Fruit fly (Drosophila melanogaster) whole organism, embryonic: ENCODE results near the gene CG7006.
A peak's percentile ranks its signal among the peaks of the same experiment; 100 is the strongest.

Source experiments
- Bteb2 ChIP-seq: fragments of 200-800 bp; sonication (Bioruptor generic); optimal IDR thresholded peaks from 2 replicates; lab custom pipeline; 2016; ENCODE audit warnings: missing biosample characterization, missing genetic modification characterization
- C15 ChIP-seq: fragments of 200-800 bp; sonication (Bioruptor generic); IDR thresholded peaks from 3 replicates; pipeline ENCODE4 v1.3.6; 2022; ENCODE audit warnings: missing biosample characterization, missing genetic modification characterization
- CG10321 ChIP-seq: fragments of 200-800 bp; sonication (Bioruptor generic); IDR thresholded peaks from 2 replicates; pipeline ENCODE4 v1.3.6; 2022; ENCODE audit warnings: missing biosample characterization, missing genetic modification characterization
- CG10979 ChIP-seq: fragments of 200-800 bp; sonication (Bioruptor generic); optimal IDR thresholded peaks from 2 replicates; lab custom pipeline; 2018; ENCODE audit warnings: missing biosample characterization, mild to moderate bottlenecking, missing genetic modification characterization, moderate library complexity
- CG11093 ChIP-seq: fragments of 200-800 bp; sonication (Bioruptor generic); IDR thresholded peaks from 3 replicates; pipeline ENCODE4 v1.3.6; 2022; ENCODE audit warnings: missing biosample characterization, missing genetic modification characterization
- CG11504 ChIP-seq: fragments of 200-800 bp; sonication (Bioruptor generic); optimal IDR thresholded peaks from 3 replicates; lab custom pipeline; 2019; ENCODE audit warnings: missing biosample characterization, mild to moderate bottlenecking, missing genetic modification characterization, moderate library complexity
- CG12769 ChIP-seq: fragments of 200-800 bp; sonication (Bioruptor generic); optimal IDR thresholded peaks from 2 replicates; lab custom pipeline; 2019; ENCODE audit warnings: missing biosample characterization, mild to moderate bottlenecking, missing genetic modification characterization, moderate library complexity
- CG12942 ChIP-seq: fragments of 200-800 bp; sonication (Bioruptor generic); optimal IDR thresholded peaks from 3 replicates; lab custom pipeline; 2016; ENCODE audit warnings: missing biosample characterization, missing genetic modification characterization
- CG16779 ChIP-seq: fragments of 200-800 bp; sonication (Bioruptor generic); IDR thresholded peaks from 2 replicates; pipeline ENCODE4 v1.3.6; 2022; ENCODE audit warnings: missing biosample characterization, missing genetic modification characterization
- CG2889 ChIP-seq: fragments of 200-800 bp; sonication (Bioruptor generic); IDR thresholded peaks from 3 replicates; pipeline ENCODE4 v1.3.6; 2022; ENCODE audit warnings: missing biosample characterization, missing genetic modification characterization
- CG31441 ChIP-seq: fragments of 200-800 bp; sonication (Bioruptor generic); IDR thresholded peaks from 2 replicates; pipeline ENCODE4 v1.3.6; 2022; ENCODE audit warnings: missing biosample characterization, missing genetic modification characterization
- CG32532 ChIP-seq: fragments of 200-800 bp; sonication (Bioruptor generic); IDR thresholded peaks from 2 replicates; pipeline ENCODE4 v1.3.6; 2022; ENCODE audit warnings: missing biosample characterization, missing genetic modification characterization
- CG3847 ChIP-seq: fragments of 200-800 bp; sonication (Bioruptor generic); IDR thresholded peaks from 2 replicates; pipeline ENCODE4 v1.3.6; 2022; ENCODE audit warnings: missing biosample characterization, missing genetic modification characterization
- CG5245 ChIP-seq: fragments of 200-800 bp; sonication (Bioruptor generic); optimal IDR thresholded peaks from 3 replicates; lab custom pipeline; 2016; ENCODE audit warnings: missing biosample characterization, missing genetic modification characterization
- CG7357 ChIP-seq: fragments of 200-800 bp; sonication (Bioruptor generic); IDR thresholded peaks from 3 replicates; pipeline ENCODE4 v1.3.6; 2022; ENCODE audit warnings: missing biosample characterization, missing genetic modification characterization
- CG7786 ChIP-seq: fragments of 200-800 bp; sonication (Bioruptor generic); optimal IDR thresholded peaks from 2 replicates; lab custom pipeline; 2016; ENCODE audit warnings: missing biosample characterization, missing genetic modification characterization
- CG7963 ChIP-seq: fragments of 200-800 bp; sonication (Bioruptor generic); IDR thresholded peaks from 3 replicates; pipeline ENCODE4 v1.3.6; 2022; ENCODE audit warnings: missing biosample characterization, missing genetic modification characterization; ENCODE audit not compliant: partially characterized antibody
- CG8765 ChIP-seq: fragments of 200-800 bp; sonication (Bioruptor generic); IDR thresholded peaks from 2 replicates; pipeline ENCODE4 v1.3.6; 2022; ENCODE audit warnings: missing biosample characterization, missing genetic modification characterization
- CG8924 ChIP-seq: fragments of 200-800 bp; optimal IDR thresholded peaks from 3 replicates; lab custom pipeline; 2019; ENCODE audit warnings: missing biosample characterization, mild to moderate bottlenecking, missing genetic modification characterization, moderate library complexity
- CG9215 ChIP-seq: fragments of 200-800 bp; sonication (Bioruptor generic); IDR thresholded peaks from 2 replicates; pipeline ENCODE4 v1.3.6; 2022; ENCODE audit warnings: missing biosample characterization, missing genetic modification characterization
- CG9797 ChIP-seq: fragments of 200-800 bp; sonication (Bioruptor generic); optimal IDR thresholded peaks from 3 replicates; lab custom pipeline; 2018; ENCODE audit warnings: missing biosample characterization, mild to moderate bottlenecking, missing genetic modification characterization
- CG9932 ChIP-seq: fragments of 200-800 bp; sonication (Bioruptor generic); IDR thresholded peaks from 2 replicates; pipeline ENCODE4 v1.3.6; 2022; ENCODE audit warnings: missing biosample characterization, missing genetic modification characterization
- D19A ChIP-seq: fragments of 200-800 bp; optimal IDR thresholded peaks from 3 replicates; lab custom pipeline; 2019; ENCODE audit warnings: missing biosample characterization, mild to moderate bottlenecking, missing genetic modification characterization, moderate library complexity
- Drgx ChIP-seq: fragments of 200-800 bp; sonication (Bioruptor generic); IDR thresholded peaks from 2 replicates; pipeline ENCODE4 v1.3.6; 2022; ENCODE audit warnings: missing biosample characterization, missing genetic modification characterization
- Ets97D ChIP-seq: fragments of 200-800 bp; sonication (Bioruptor generic); optimal IDR thresholded peaks from 3 replicates; lab custom pipeline; 2016; ENCODE audit warnings: missing biosample characterization, missing genetic modification characterization
- Fer3 ChIP-seq: fragments of 200-800 bp; sonication (Bioruptor generic); optimal IDR thresholded peaks from 2 replicates; lab custom pipeline; 2018; ENCODE audit warnings: missing biosample characterization, mild to moderate bottlenecking, missing genetic modification characterization, moderate library complexity
- HLHmδ ChIP-seq: fragments of 200-800 bp; sonication (Bioruptor generic); optimal IDR thresholded peaks from 2 replicates; lab custom pipeline; 2018; ENCODE audit warnings: missing biosample characterization, mild to moderate bottlenecking, missing genetic modification characterization, moderate library complexity
- Hr39 ChIP-seq: fragments of >200 bp; optimal IDR thresholded peaks from 2 replicates; lab custom pipeline; 2017
- Rfx ChIP-seq: fragments of 200-800 bp; sonication (Bioruptor generic); IDR thresholded peaks from 2 replicates; pipeline ENCODE4 v1.3.6; 2022; ENCODE audit warnings: missing biosample characterization, missing genetic modification characterization
- Xrp1 ChIP-seq: fragments of 200-800 bp; sonication (Bioruptor generic); IDR thresholded peaks from 2 replicates; pipeline ENCODE4 v1.3.6; 2022; ENCODE audit warnings: missing biosample characterization, missing genetic modification characterization
- ac ChIP-seq: fragments of 200-800 bp; sonication (Bioruptor generic); optimal IDR thresholded peaks from 3 replicates; lab custom pipeline; 2017; ENCODE audit warnings: missing biosample characterization, mild to moderate bottlenecking, missing genetic modification characterization
- aop ChIP-seq: fragments of 200-800 bp; sonication (Bioruptor generic); IDR thresholded peaks from 2 replicates; pipeline ENCODE4 v1.3.6; 2022; ENCODE audit warnings: missing biosample characterization, missing genetic modification characterization
- ara ChIP-seq: fragments of 200-800 bp; sonication (Bioruptor generic); IDR thresholded peaks from 2 replicates; pipeline ENCODE4 v1.3.6; 2022; ENCODE audit warnings: missing biosample characterization, missing genetic modification characterization
- ato ChIP-seq: fragments of 200-800 bp; sonication (Bioruptor generic); IDR thresholded peaks from 2 replicates; pipeline ENCODE4 v1.3.6; 2022; ENCODE audit warnings: missing biosample characterization, missing genetic modification characterization; ENCODE audit not compliant: partially characterized antibody
- bab2 ChIP-seq: fragments of 200-800 bp; sonication (Bioruptor generic); optimal IDR thresholded peaks from 2 replicates; lab custom pipeline; 2016; ENCODE audit warnings: missing biosample characterization, missing genetic modification characterization
- bsh ChIP-seq, 2 experiments: fragments of 200-800 bp; sonication (Bioruptor generic); optimal IDR thresholded peaks; 2 replicates each; lab custom pipeline; 2017 to 2018; ENCODE audit warnings: mild to moderate bottlenecking in 2 of 2, missing biosample characterization in 2 of 2, missing genetic modification characterization in 2 of 2, moderate library complexity in 1 of 2
- dmrt11E ChIP-seq: fragments of 200-800 bp; sonication (Bioruptor generic); optimal IDR thresholded peaks from 3 replicates; lab custom pipeline; 2018; ENCODE audit warnings: missing biosample characterization, mild to moderate bottlenecking, missing genetic modification characterization, moderate library complexity
- exex ChIP-seq: fragments of 200-800 bp; sonication (Bioruptor generic); optimal IDR thresholded peaks from 4 replicates; lab custom pipeline; 2018; ENCODE audit warnings: missing biosample characterization, mild to moderate bottlenecking, missing genetic modification characterization, moderate library complexity
- gce ChIP-seq: fragments of 200-800 bp; sonication (Bioruptor generic); IDR thresholded peaks from 3 replicates; pipeline ENCODE4 v1.3.6; 2022; ENCODE audit warnings: missing biosample characterization, missing genetic modification characterization
- gsb ChIP-seq: fragments of 200-800 bp; sonication (Bioruptor generic); IDR thresholded peaks from 2 replicates; pipeline ENCODE4 v1.3.6; 2022; ENCODE audit warnings: missing biosample characterization, missing genetic modification characterization
- h ChIP-seq: fragments of >200 bp; optimal IDR thresholded peaks from 2 replicates; lab custom pipeline; 2017
- inv ChIP-seq: fragments of 200-800 bp; sonication (Bioruptor generic); IDR thresholded peaks from 2 replicates; pipeline ENCODE4 v1.3.6; 2022; ENCODE audit warnings: missing biosample characterization, missing genetic modification characterization; ENCODE audit not compliant: partially characterized antibody
- jigr1 ChIP-seq: fragments of 200-800 bp; sonication (Bioruptor generic); IDR thresholded peaks from 3 replicates; pipeline ENCODE4 v1.3.6; 2022; ENCODE audit warnings: missing biosample characterization, missing genetic modification characterization
- lov ChIP-seq, 2 experiments: fragments of 200-800 bp in 1 of 2; fragments of >200 bp in 1 of 2; sonication (Bioruptor generic) in 1 of 2; IDR thresholded peaks in 1 of 2; optimal IDR thresholded peaks in 1 of 2; 2 replicates in 1 of 2; 3 replicates in 1 of 2; pipeline versions ENCODE4 v1.3.6 to Lab custom; 2017 to 2022; ENCODE audit warnings: missing biosample characterization in 1 of 2, missing genetic modification characterization in 1 of 2
- mirr ChIP-seq: fragments of 200-800 bp; sonication (Bioruptor generic); optimal IDR thresholded peaks from 3 replicates; lab custom pipeline; 2018; ENCODE audit warnings: missing biosample characterization, mild to moderate bottlenecking, missing genetic modification characterization
- nom ChIP-seq: fragments of 200-800 bp; sonication (Bioruptor generic); optimal IDR thresholded peaks from 2 replicates; lab custom pipeline; 2017; ENCODE audit warnings: missing biosample characterization, missing genetic modification characterization, mild to moderate bottlenecking, moderate library complexity, missing genetic modification reagents
- pita ChIP-seq: fragments of 200-800 bp; sonication (Bioruptor generic); optimal IDR thresholded peaks from 2 replicates; lab custom pipeline; 2017; ENCODE audit warnings: missing biosample characterization, mild to moderate bottlenecking, missing genetic modification characterization
- row ChIP-seq: fragments of 200-800 bp; sonication (Bioruptor generic); IDR thresholded peaks from 3 replicates; pipeline ENCODE4 v1.3.6; 2022; ENCODE audit warnings: missing biosample characterization, missing genetic modification characterization
- schlank ChIP-seq: fragments of 200-800 bp; sonication (Bioruptor generic); optimal IDR thresholded peaks from 2 replicates; lab custom pipeline; 2018; ENCODE audit warnings: missing biosample characterization, mild to moderate bottlenecking, missing genetic modification characterization
- usp ChIP-seq: fragments of >200 bp; optimal IDR thresholded peaks from 2 replicates; lab custom pipeline; 2017; ENCODE audit warnings: missing biosample characterization, missing genetic modification characterization
- z ChIP-seq: fragments of 200-800 bp; sonication (Bioruptor generic); IDR thresholded peaks from 3 replicates; pipeline ENCODE4 v1.3.6; 2022; ENCODE audit warnings: missing biosample characterization, missing genetic modification characterization

Gene CG7006

DNA sequence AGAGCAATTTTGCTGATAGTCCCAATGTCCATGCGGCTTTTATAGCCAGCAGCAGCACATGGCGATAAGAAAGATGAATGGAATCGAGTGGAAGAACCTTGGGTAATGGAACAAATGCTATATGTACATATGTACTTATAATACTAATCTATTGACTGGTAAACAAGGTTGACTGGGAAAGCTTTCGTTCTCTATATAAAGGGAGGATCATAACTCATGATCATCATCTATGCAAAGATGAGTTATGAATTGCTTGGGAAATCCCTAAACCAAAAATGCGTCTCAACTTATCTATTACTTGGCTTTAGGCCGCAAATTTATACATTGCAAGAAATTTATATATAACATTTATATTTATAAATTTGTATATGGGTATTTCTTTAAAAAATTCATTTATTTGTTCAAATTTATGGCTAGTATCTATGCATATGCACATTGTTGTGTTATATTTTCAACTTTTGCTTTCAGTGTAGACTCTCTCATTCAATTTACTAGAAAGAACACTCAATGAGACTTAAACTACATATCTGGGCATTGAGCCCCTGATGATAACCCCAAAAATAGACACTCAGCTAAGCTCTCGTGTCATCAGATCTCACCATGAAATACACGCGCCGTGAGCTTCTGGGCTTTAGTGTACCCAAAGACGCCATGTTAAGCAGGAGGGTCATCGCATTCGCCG is 14.4 kb downstream of the CG7006 start, which contains the start of the genes Srg1 and Elal:
TSS of gene Srg1 (minus strand) at position 14 of the 682 bp plus-strand sequence.
TSS of gene Elal (plus strand) at position 632 of the 682 bp plus-strand sequence.
- no peak for TF ChIP-seq CG11504
- TF ChIP-seq CG8765 (GFP tag; lab: Robert Waterston, UW) = no peak
- no peak for TF ChIP-seq C15 (GFP tag; lab: Robert Waterston, UW)
- TF ChIP-seq exex (tag; lab: Kevin White, UChicago) = no peak
- no peak for TF ChIP-seq jigr1 (GFP tag; lab: Robert Waterston, UW)
- TF ChIP-seq CG5245 (GFP tag; lab: Kevin White, UChicago) = no peak
- no peak for TF ChIP-seq gsb (GFP tag; lab: Robert Waterston, UW)
- TF ChIP-seq CG31441 = no peak
- TF ChIP-seq CG11093 (GFP tag; lab: Robert Waterston, UW) = no peak
- TF ChIP-seq CG32532 (GFP tag; lab: Robert Waterston, UW) = peak; percentile 53; the same call in 1 of the 2 replicates
- TF ChIP-seq lov (optimal IDR thresholded peaks at IDR 0.05; lab: Kevin White, UChicago) = no peak
- TF ChIP-seq lov (GFP tag; IDR thresholded peaks at IDR 0.05; lab: Robert Waterston, UW) = no peak
- TF ChIP-seq gce (GFP tag; lab: Robert Waterston, UW) = no peak
- no peak for TF ChIP-seq Bteb2 (GFP tag; lab: Kevin White, UChicago)
- TF ChIP-seq CG9215 = no peak
- no peak for TF ChIP-seq Fer3
- TF ChIP-seq CG7786 (GFP tag; lab: Kevin White, UChicago) = no peak
- TF ChIP-seq HLHmδ = no peak
- no peak for TF ChIP-seq inv
- TF ChIP-seq CG9797 = no peak
- TF ChIP-seq D19A (tag; lab: Kevin White, UChicago) = no peak
- no peak for TF ChIP-seq CG2889 (GFP tag; lab: Robert Waterston, UW)
- no peak for TF ChIP-seq bab2
- TF ChIP-seq aop (GFP tag; lab: Robert Waterston, UW) = no peak
- TF ChIP-seq CG12769 (tag; lab: Kevin White, UChicago) = no peak
- no peak for TF ChIP-seq Drgx (GFP tag; lab: Robert Waterston, UW)
- no peak for TF ChIP-seq nom (GFP tag; lab: Kevin White, UChicago)
- TF ChIP-seq CG7357 (GFP tag; lab: Robert Waterston, UW) = no peak
- TF ChIP-seq CG10321 (GFP tag; lab: Robert Waterston, UW) = no peak
- TF ChIP-seq CG9932 (GFP tag; lab: Robert Waterston, UW) = no peak
- TF ChIP-seq ato (GFP tag; lab: Robert Waterston, UW) = no peak
- TF ChIP-seq ara (GFP tag; lab: Robert Waterston, UW) = no peak
- TF ChIP-seq Xrp1 (GFP tag; lab: Robert Waterston, UW) = peak; percentile 21; the same call in 1 of the 2 replicates
- no peak for TF ChIP-seq mirr
- TF ChIP-seq dmrt11E = peak; percentile 7
- peak; percentile 5 for TF ChIP-seq CG10979 (tag; lab: Kevin White, UChicago)
- peak; percentile 35 for TF ChIP-seq CG8924 (tag; lab: Kevin White, UChicago)
- no peak for TF ChIP-seq ac
- no peak for TF ChIP-seq usp
- no peak for TF ChIP-seq pita
- TF ChIP-seq CG16779 (GFP tag; lab: Robert Waterston, UW) = no peak
- TF ChIP-seq schlank (tag; lab: Kevin White, UChicago) = no peak
- no peak for TF ChIP-seq CG12942 (GFP tag; lab: Kevin White, UChicago)
- TF ChIP-seq row (GFP tag; lab: Robert Waterston, UW) = peak; percentile 60
- no peak for TF ChIP-seq z
- peak in 1 of 2 experiments; percentile 22 for TF ChIP-seq bsh (GFP tag; optimal IDR thresholded peaks at IDR 0.05; lab: Kevin White, UChicago)
- no peak for TF ChIP-seq CG7963 (GFP tag; lab: Robert Waterston, UW)
- no peak for TF ChIP-seq Ets97D
- no peak for TF ChIP-seq h (lab: Kevin White, UChicago)
- no peak for TF ChIP-seq Hr39 (lab: Kevin White, UChicago)
- peak; percentile 44; the same call in 1 of the 2 replicates for TF ChIP-seq Rfx (GFP tag; lab: Robert Waterston, UW)
- peak; percentile 31; the same call in 1 of the 2 replicates for TF ChIP-seq CG3847 (GFP tag; lab: Robert Waterston, UW)
